Worm (Caenorhabditis elegans) whole organism, young adult: Measurements from ENCODE around the gene sdz-28.

Experiments used
- B0035.1 ChIP-seq: sonication (generic microtip); optimal IDR thresholded peaks from 2 replicates; lab custom pipeline; 2016; ENCODE audit warnings: missing genetic modification characterization, mild to moderate bottlenecking, missing compliant biosample characterization, missing genotype, missing genetic modification reagents
- F33H1.4 ChIP-seq: fragments of 200-800 bp; sonication (Bioruptor generic); IDR thresholded peaks from 2 replicates; pipeline ENCODE4 v1.3.6; 2022; ENCODE audit warnings: missing genetic modification reagents, missing genetic modification characterization, missing compliant biosample characterization
- F37B4.10 ChIP-seq: fragments of 200-800 bp; sonication (Bioruptor generic); IDR thresholded peaks from 2 replicates; pipeline ENCODE4 v1.3.6; 2022; ENCODE audit warnings: missing genetic modification characterization, missing compliant biosample characterization
- F55B11.4 ChIP-seq: sonication (generic microtip); optimal IDR thresholded peaks from 2 replicates; lab custom pipeline; 2016; ENCODE audit warnings: missing compliant biosample characterization, missing genetic modification characterization, borderline replicate concordance; ENCODE audit not compliant: insufficient read depth
- K11D2.4 ChIP-seq: fragments of 200-800 bp; sonication (Bioruptor generic); IDR thresholded peaks from 2 replicates; pipeline ENCODE4 v1.3.6; 2022; ENCODE audit warnings: missing genetic modification reagents, missing genetic modification characterization, missing compliant biosample characterization
- T07F8.4 ChIP-seq: sonication (generic microtip); optimal IDR thresholded peaks from 2 replicates; lab custom pipeline; 2016; ENCODE audit warnings: mild to moderate bottlenecking, missing genetic modification characterization, moderate library complexity, missing compliant biosample characterization
- Y67H2A.10 ChIP-seq: fragments of 200-800 bp; sonication (Bioruptor generic); conservative IDR thresholded peaks from 2 replicates; pipeline ENCODE4 v1.3.6; 2022; ENCODE audit warnings: missing genetic modification reagents, missing genetic modification characterization, missing compliant biosample characterization
- Y79H2A.3 ChIP-seq: fragments of 200-800 bp; sonication (Bioruptor generic); conservative IDR thresholded peaks from 2 replicates; pipeline ENCODE4 v1.3.6; 2022; ENCODE audit warnings: missing genetic modification reagents, missing genetic modification characterization, missing compliant biosample characterization
- akir-1 ChIP-seq: fragments of 200-800 bp; sonication (Bioruptor generic); optimal IDR thresholded peaks from 2 replicates; lab custom pipeline; 2018; ENCODE audit warnings: mild to moderate bottlenecking, missing genetic modification characterization, moderate library complexity, missing compliant biosample characterization
- attf-5 ChIP-seq: fragments of 200-800 bp; sonication (Bioruptor generic); optimal IDR thresholded peaks from 2 replicates; lab custom pipeline; 2018; ENCODE audit warnings: mild to moderate bottlenecking, missing genetic modification characterization, missing compliant biosample characterization
- ceh-27 ChIP-seq: fragments of 200-800 bp; sonication (Bioruptor generic); optimal IDR thresholded peaks from 2 replicates; lab custom pipeline; 2018; ENCODE audit warnings: mild to moderate bottlenecking, missing genetic modification characterization, moderate library complexity, missing compliant biosample characterization
- ceh-58 ChIP-seq: fragments of 200-800 bp; sonication (Bioruptor generic); IDR thresholded peaks from 2 replicates; pipeline ENCODE4 v1.3.6; 2022; ENCODE audit warnings: missing genetic modification characterization, missing compliant biosample characterization
- ceh-79 ChIP-seq: sonication (generic microtip); optimal IDR thresholded peaks from 2 replicates; lab custom pipeline; 2017; ENCODE audit warnings: mild to moderate bottlenecking, missing genetic modification characterization, missing compliant biosample characterization
- ceh-91 ChIP-seq: fragments of 200-800 bp; sonication (Bioruptor generic); IDR thresholded peaks from 2 replicates; pipeline ENCODE4 v1.3.6; 2022; ENCODE audit warnings: missing genetic modification reagents, missing genetic modification characterization, missing compliant biosample characterization
- chd-7 ChIP-seq: sonication (generic microtip); optimal IDR thresholded peaks from 2 replicates; lab custom pipeline; 2016; ENCODE audit warnings: mild to moderate bottlenecking, missing genetic modification characterization, moderate library complexity, missing compliant biosample characterization
- dox-1 ChIP-seq: fragments of 200-800 bp; sonication (Bioruptor generic); IDR thresholded peaks from 2 replicates; pipeline ENCODE4 v1.3.6; 2022; ENCODE audit warnings: missing genetic modification reagents, missing genetic modification characterization, missing compliant biosample characterization
- dpff-1 ChIP-seq: sonication (generic microtip); optimal IDR thresholded peaks from 2 replicates; lab custom pipeline; 2017; ENCODE audit warnings: mild to moderate bottlenecking, missing genetic modification characterization, missing compliant biosample characterization
- efl-1 ChIP-seq: fragments of 150-350 bp; optimal IDR thresholded peaks from 2 replicates; lab custom pipeline; 2014; ENCODE audit warnings: missing biosample characterization, missing genetic modification reagents, missing genetic modification characterization
- egrh-3 ChIP-seq: fragments of 200-800 bp; sonication (Bioruptor generic); IDR thresholded peaks from 2 replicates; pipeline ENCODE4 v1.3.6; 2022; ENCODE audit warnings: missing genetic modification reagents, missing genetic modification characterization, missing compliant biosample characterization
- ekl-4 ChIP-seq: fragments of 200-800 bp; sonication (Bioruptor generic); IDR thresholded peaks from 2 replicates; pipeline ENCODE4 v1.3.6; 2022; ENCODE audit warnings: missing genetic modification reagents, missing genetic modification characterization, missing compliant biosample characterization
- hlh-26 ChIP-seq: fragments of 200-800 bp; sonication (Bioruptor generic); conservative IDR thresholded peaks from 2 replicates; pipeline ENCODE4 v1.3.6; 2022; ENCODE audit warnings: missing genetic modification reagents, missing genetic modification characterization, missing compliant biosample characterization
- hrde-1 ChIP-seq: sonication (generic microtip); optimal IDR thresholded peaks from 2 replicates; lab custom pipeline; 2016; ENCODE audit warnings: missing genetic modification characterization, mild to moderate bottlenecking, missing compliant biosample characterization, moderate library complexity, missing genotype, missing genetic modification reagents, borderline replicate concordance
- let-526 ChIP-seq: fragments of 200-800 bp; sonication (Bioruptor generic); IDR thresholded peaks from 2 replicates; pipeline ENCODE4 v1.3.6; 2022; ENCODE audit warnings: missing genetic modification reagents, missing genetic modification characterization, missing compliant biosample characterization
- lin-40 ChIP-seq: sonication (generic microtip); optimal IDR thresholded peaks from 2 replicates; lab custom pipeline; 2016; ENCODE audit warnings: missing genetic modification characterization, mild to moderate bottlenecking, missing compliant biosample characterization, missing genotype, missing genetic modification reagents
- lsl-1 ChIP-seq: fragments of 200-800 bp; sonication (Bioruptor generic); optimal IDR thresholded peaks from 2 replicates; lab custom pipeline; 2018; ENCODE audit warnings: mild to moderate bottlenecking, missing genetic modification characterization, moderate library complexity, missing compliant biosample characterization
- lsy-27 ChIP-seq: sonication (generic microtip); optimal IDR thresholded peaks from 2 replicates; lab custom pipeline; 2017; ENCODE audit warnings: missing genetic modification characterization, mild to moderate bottlenecking, missing compliant biosample characterization, antibody characterized with exemption, missing genotype, borderline replicate concordance; ENCODE audit not compliant: insufficient read depth
- madf-10 ChIP-seq: sonication (generic microtip); optimal IDR thresholded peaks from 2 replicates; lab custom pipeline; 2016; ENCODE audit warnings: mild to moderate bottlenecking, missing genetic modification characterization, missing compliant biosample characterization
- madf-3 ChIP-seq: fragments of 200-800 bp; sonication (Bioruptor generic); IDR thresholded peaks from 2 replicates; pipeline ENCODE4 v1.3.6; 2022; ENCODE audit warnings: missing genetic modification reagents, missing genetic modification characterization, missing compliant biosample characterization
- madf-6 ChIP-seq: fragments of 200-800 bp; sonication (Bioruptor generic); IDR thresholded peaks from 2 replicates; pipeline ENCODE4 v1.3.6; 2022; ENCODE audit warnings: missing genetic modification reagents, missing genetic modification characterization, missing compliant biosample characterization
- mel-28 ChIP-seq: sonication (generic microtip); optimal IDR thresholded peaks from 2 replicates; lab custom pipeline; 2016; ENCODE audit warnings: borderline replicate concordance, mild to moderate bottlenecking, missing genetic modification characterization, missing compliant biosample characterization
- mxl-1 ChIP-seq: sonication (generic microtip); optimal IDR thresholded peaks from 2 replicates; lab custom pipeline; 2016; ENCODE audit warnings: missing genetic modification characterization, missing compliant biosample characterization
- nhr-179 ChIP-seq: sonication (generic microtip); optimal IDR thresholded peaks from 2 replicates; lab custom pipeline; 2016; ENCODE audit warnings: mild to moderate bottlenecking, missing genetic modification characterization, missing compliant biosample characterization
- repo-1 ChIP-seq: sonication (generic microtip); optimal IDR thresholded peaks from 2 replicates; lab custom pipeline; 2017; ENCODE audit warnings: mild to moderate bottlenecking, missing genetic modification characterization, missing compliant biosample characterization
- rpc-1 ChIP-seq, 2 experiments: fragments of 150-350 bp in 1 of 2; sonication (generic microtip) in 1 of 2; optimal IDR thresholded peaks; 2 replicates each; lab custom pipeline; 2014 to 2018; ENCODE audit warnings: missing biosample characterization in 1 of 2, missing genetic modification characterization in 1 of 2, missing genetic modification reagents in 1 of 2, missing genotype in 1 of 2
- snpc-1.3 ChIP-seq: sonication (generic microtip); optimal IDR thresholded peaks from 2 replicates; lab custom pipeline; 2017; ENCODE audit warnings: missing genetic modification characterization, mild to moderate bottlenecking, missing compliant biosample characterization, antibody characterized with exemption, moderate library complexity, missing genotype, missing genetic modification reagents; ENCODE audit not compliant: insufficient read depth
- snpc-4 ChIP-seq, 5 experiments: fragments of 150-350 bp in 1 of 5; sonication (generic microtip) in 4 of 5; optimal IDR thresholded peaks; 2 replicates each; lab custom pipeline; 2014 to 2018; ENCODE audit warnings: missing genetic modification characterization in 5 of 5, missing biosample characterization in 3 of 5, antibody characterized with exemption in 2 of 5, mild to moderate bottlenecking in 2 of 5, missing compliant biosample characterization in 2 of 5, missing genotype in 2 of 5, moderate library complexity in 2 of 5, missing genetic modification reagents in 1 of 5
- tbx-9 ChIP-seq: sonication (generic microtip); optimal IDR thresholded peaks from 2 replicates; lab custom pipeline; 2016; ENCODE audit warnings: borderline replicate concordance, missing genetic modification characterization, inconsistent platforms, missing compliant biosample characterization
- xnd-1 ChIP-seq: sonication (generic microtip); optimal IDR thresholded peaks from 2 replicates; lab custom pipeline; 2016; ENCODE audit warnings: missing genotype, missing genetic modification reagents, missing genetic modification characterization, missing compliant biosample characterization
- zim-3 ChIP-seq: sonication (generic microtip); optimal IDR thresholded peaks from 2 replicates; lab custom pipeline; 2017; ENCODE audit warnings: mild to moderate bottlenecking, missing genetic modification characterization, moderate library complexity, missing compliant biosample characterization
- ztf-18 ChIP-seq: sonication (generic microtip); optimal IDR thresholded peaks from 2 replicates; lab custom pipeline; 2016; ENCODE audit warnings: missing genotype, mild to moderate bottlenecking, missing genetic modification characterization, missing compliant biosample characterization
- ztf-3 ChIP-seq: fragments of 200-800 bp; sonication (Bioruptor generic); optimal IDR thresholded peaks from 2 replicates; lab custom pipeline; 2018; ENCODE audit warnings: mild to moderate bottlenecking, missing genetic modification characterization, missing compliant biosample characterization

Gene sdz-28

DNA sequence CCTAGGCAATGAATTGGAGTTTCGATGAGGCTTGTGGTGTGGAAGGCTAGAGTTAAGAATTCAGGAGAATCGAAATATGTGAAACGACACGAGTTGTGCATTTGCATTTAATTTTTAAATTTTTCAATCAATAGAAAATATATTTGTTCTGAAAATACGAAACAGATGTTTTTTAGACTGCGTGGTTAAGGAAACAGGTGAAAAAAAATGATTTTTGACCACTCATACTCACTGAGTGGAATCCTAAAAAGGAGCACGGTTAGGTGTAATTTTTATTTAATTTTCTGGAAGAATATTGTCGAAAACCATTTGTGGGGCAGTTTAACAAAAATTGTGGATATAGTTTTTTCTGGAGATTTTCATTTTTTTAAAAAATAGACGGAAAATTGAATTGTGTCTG lies 14.1 kb upstream of the sdz-28 start, which contains the start of gene srh-195:
Gene srh-195, minus strand, starts transcription at position 101 of the 400 bp plus-strand sequence.
- TF ChIP-seq xnd-1 (no peak), tbx-9 (tag; lab: Kevin White, UChicago) (no peak), repo-1 (no peak), ztf-3 (no peak)

ce11 chrII:2122091-2122490 lies 8.8 kb upstream of the sdz-28 start, which contains the start of gene math-37:
TSS of gene math-37 (minus strand) at chrII:2122191.
- TF ChIP-seq madf-6 (GFP tag; lab: Robert Waterston, UW): no peak
- TF ChIP-seq, all 124 proteins: peak for 0

DNA sequence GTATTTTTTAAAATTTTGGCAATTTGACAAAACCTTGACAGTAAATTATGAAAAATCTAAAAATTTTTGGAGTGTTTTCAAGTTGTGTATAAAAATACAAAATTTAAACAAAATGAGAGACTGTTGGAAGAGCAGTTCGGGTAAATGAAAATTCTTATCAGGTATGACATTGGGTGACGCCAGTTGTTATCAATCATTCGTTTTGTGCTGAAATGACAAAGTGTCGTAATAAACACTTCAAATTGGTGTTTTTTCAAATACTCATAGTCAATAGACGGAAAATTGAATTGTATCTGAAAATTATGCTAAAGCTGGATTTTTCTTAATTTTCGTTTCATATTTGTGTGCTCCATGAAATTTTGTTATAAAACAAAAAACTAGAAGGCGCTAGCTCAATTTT lies 8.1 kb upstream of the sdz-28 start:
- TF ChIP-seq ceh-58 (GFP tag; lab: Robert Waterston, UW) (no peak), lin-40 (tag; lab: Kevin White, UChicago) (no peak), ekl-4 (GFP tag; lab: Robert Waterston, UW) (no peak), rpc-1 (optimal IDR thresholded peaks at IDR 0.05; lab: Kevin White, UChicago) (no peak), rpc-1 (tag; optimal IDR thresholded peaks at IDR 0.05; lab: Kevin White, UChicago) (no peak), Y79H2A.3 (GFP tag; lab: Robert Waterston, UW) (no peak), B0035.1 (no peak), mel-28 (no peak), Y67H2A.10 (GFP tag; lab: Robert Waterston, UW) (no peak), nhr-179 (no peak), F55B11.4 (tag; lab: Kevin White, UChicago) (no peak), ceh-91 (GFP tag; lab: Robert Waterston, UW) (no peak)

DNA sequence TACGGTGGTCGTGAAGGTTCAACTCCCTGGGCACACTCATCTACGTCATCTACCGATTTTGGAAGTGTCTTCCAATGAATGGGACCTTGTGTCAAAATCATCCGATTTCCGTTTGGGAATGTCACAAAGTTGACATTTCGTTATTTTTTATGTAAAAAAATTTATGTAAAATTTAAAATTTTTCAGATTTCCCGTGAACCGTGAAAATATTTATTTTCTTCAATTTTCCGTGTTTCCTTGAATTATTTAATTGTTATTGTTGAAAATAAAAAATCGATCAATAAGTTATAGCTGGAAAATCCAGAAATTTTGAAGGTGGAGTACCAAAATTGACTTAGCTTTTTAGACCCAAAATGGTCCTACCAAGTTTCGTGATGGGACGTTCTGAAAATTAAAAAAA lies 4.7 kb downstream of the sdz-28 start, which contains the start of gene hpo-7:
Gene hpo-7, minus strand, starts transcription at position 101 of the 400 bp plus-strand sequence.
- TF ChIP-seq snpc-1.3 (tag; lab: Kevin White, UChicago) (no peak), dpff-1 (no peak), zim-3 (tag; lab: Kevin White, UChicago) (no peak), egrh-3 (GFP tag; lab: Robert Waterston, UW) (no peak), ztf-18 (tag; lab: Kevin White, UChicago) (no peak), attf-5 (GFP tag; lab: Kevin White, UChicago) (no peak), madf-10 (tag; lab: Kevin White, UChicago) (no peak), ceh-27 (GFP tag; lab: Kevin White, UChicago) (no peak), ceh-79 (no peak), mel-28 (no peak), lsy-27 (tag; lab: Kevin White, UChicago) (no peak), hlh-26 (GFP tag; lab: Robert Waterston, UW) (no peak), ceh-58 (GFP tag; lab: Robert Waterston, UW) (no peak), lin-40 (tag; lab: Kevin White, UChicago) (no peak), chd-7 (no peak)
- TF ChIP-seq, all 124 proteins: peak for 0

ce11 chrII:2137235-2137634 lies 6.4 kb downstream of the sdz-28 start, which contains the start of gene C40A11.4:
TSS of gene C40A11.4 (plus strand) at chrII:2137422.
- no peak for TF ChIP-seq madf-3 (GFP tag; lab: Robert Waterston, UW)
- no peak for TF ChIP-seq F37B4.10 (GFP tag; lab: Robert Waterston, UW)
- no peak for TF ChIP-seq F33H1.4 (GFP tag; lab: Robert Waterston, UW)
- no peak for TF ChIP-seq efl-1 (GFP tag; lab: Kevin White, UChicago)
- TF ChIP-seq B0035.1: no peak
- TF ChIP-seq mxl-1 (tag; lab: Kevin White, UChicago): no peak
- TF ChIP-seq snpc-4 (GFP tag; optimal IDR thresholded peaks at IDR 0.05; lab: Kevin White, UChicago): no peak
- TF ChIP-seq snpc-4 (tag; optimal IDR thresholded peaks at IDR 0.05; lab: Kevin White, UChicago): no peak
- TF ChIP-seq repo-1: no peak
- no peak for TF ChIP-seq let-526 (GFP tag; lab: Robert Waterston, UW)
- no peak for TF ChIP-seq dox-1 (GFP tag; lab: Robert Waterston, UW)
- TF ChIP-seq T07F8.4: no peak
- no peak for TF ChIP-seq K11D2.4 (GFP tag; lab: Robert Waterston, UW)
- no peak for TF ChIP-seq lsl-1 (GFP tag; lab: Kevin White, UChicago)
- no peak for TF ChIP-seq hrde-1 (tag; lab: Kevin White, UChicago)
- TF ChIP-seq tbx-9 (tag; lab: Kevin White, UChicago): no peak
- TF ChIP-seq akir-1 (GFP tag; lab: Kevin White, UChicago): no peak
- no peak for TF ChIP-seq lin-40 (tag; lab: Kevin White, UChicago)
